Worm (Caenorhabditis elegans) whole organism, L4 larva: ENCODE measurements around the gene D2045.7.
A peak's percentile ranks its signal among the peaks of the same experiment; 100 is the strongest.

Source experiments
- D1046.2 ChIP-seq: fragments of 200-800 bp; sonication (Bioruptor generic); IDR thresholded peaks from 2 replicates; pipeline ENCODE4 v1.3.6; 2022; ENCODE audit warnings: missing genetic modification characterization, missing compliant biosample characterization
- F10B5.3 ChIP-seq: sonication (generic microtip); optimal IDR thresholded peaks from 2 replicates; lab custom pipeline; 2016; ENCODE audit warnings: mild to moderate bottlenecking, missing genetic modification characterization, missing compliant biosample characterization
- F26F4.8 ChIP-seq: fragments of 200-800 bp; sonication (Bioruptor generic); conservative IDR thresholded peaks from 2 replicates; pipeline ENCODE4 v1.3.6; 2022; ENCODE audit warnings: missing genetic modification characterization, missing compliant biosample characterization
- F37D6.2 ChIP-seq: sonication (generic microtip); optimal IDR thresholded peaks from 2 replicates; lab custom pipeline; 2016; ENCODE audit warnings: mild to moderate bottlenecking, missing genetic modification characterization, missing compliant biosample characterization
- F44E2.7 ChIP-seq: fragments of 200-800 bp; sonication (Bioruptor generic); IDR thresholded peaks from 2 replicates; pipeline ENCODE4 v2.1.2; 2022; ENCODE audit warnings: missing genetic modification characterization, missing compliant biosample characterization
- F49E8.2 ChIP-seq: sonication (generic microtip); optimal IDR thresholded peaks from 2 replicates; lab custom pipeline; 2016; ENCODE audit warnings: missing compliant biosample characterization, mild to moderate bottlenecking, missing genetic modification characterization, borderline replicate concordance
- T20F7.1 ChIP-seq: fragments of 200-800 bp; sonication (Bioruptor generic); optimal IDR thresholded peaks from 2 replicates; lab custom pipeline; 2018; ENCODE audit warnings: mild to moderate bottlenecking, missing genetic modification characterization, missing compliant biosample characterization
- Y48G9A.11 ChIP-seq: fragments of 200-800 bp; sonication (Bioruptor generic); IDR thresholded peaks from 2 replicates; pipeline ENCODE4 v1.3.6; 2022; ENCODE audit warnings: missing genetic modification reagents, missing genetic modification characterization, missing compliant biosample characterization
- ZK546.5 ChIP-seq, 2 experiments: sonication (generic microtip); optimal IDR thresholded peaks; 2 replicates each; lab custom pipeline; 2017; ENCODE audit warnings: missing biosample characterization in 2 of 2, missing genetic modification characterization in 2 of 2
- aha-1 ChIP-seq: fragments of 150-350 bp; peaks from one replicate; lab custom pipeline; 2014; ENCODE audit warnings: missing biosample characterization, missing genetic modification characterization
- aly-2 ChIP-seq: sonication (generic microtip); optimal IDR thresholded peaks from 2 replicates; lab custom pipeline; 2018; ENCODE audit warnings: missing biosample characterization, missing genetic modification characterization
- ama-1 ChIP-seq: fragments of 150-350 bp; optimal IDR thresholded peaks from 2 replicates; lab custom pipeline; 2014; ENCODE audit warnings: inconsistent platforms, mixed read lengths
- ceh-20 ChIP-seq: fragments of 200-800 bp; sonication (Bioruptor generic); IDR thresholded peaks from 2 replicates; pipeline ENCODE4 v1.3.6; 2022; ENCODE audit warnings: missing genetic modification reagents, missing genetic modification characterization, missing compliant biosample characterization
- ceh-82 ChIP-seq: sonication (generic microtip); optimal IDR thresholded peaks from 2 replicates; lab custom pipeline; 2017; ENCODE audit warnings: missing biosample characterization, missing genetic modification characterization
- daf-16 ChIP-seq, 3 experiments: sonication (generic microtip); optimal IDR thresholded peaks; 2 replicates each; lab custom pipeline; 2016 to 2017; ENCODE audit warnings: missing genetic modification characterization in 3 of 3, missing genetic modification reagents in 3 of 3, mild to moderate bottlenecking in 2 of 3, missing compliant biosample characterization in 2 of 3, missing biosample characterization in 1 of 3, moderate library complexity in 1 of 3
- dmd-6 ChIP-seq: fragments of 200-800 bp; sonication (Bioruptor generic); IDR thresholded peaks from 2 replicates; pipeline ENCODE4 v1.3.6; 2022; ENCODE audit warnings: missing genetic modification reagents, missing genetic modification characterization, missing compliant biosample characterization
- dpl-1 ChIP-seq: fragments of 150-350 bp; optimal IDR thresholded peaks from 2 replicates; lab custom pipeline; 2014; ENCODE audit warnings: missing biosample characterization, missing genetic modification reagents, missing genetic modification characterization
- dve-1 ChIP-seq: sonication (generic microtip); optimal IDR thresholded peaks from 2 replicates; lab custom pipeline; 2017; ENCODE audit warnings: antibody characterized with exemption, mild to moderate bottlenecking, missing genetic modification characterization, missing compliant biosample characterization; ENCODE audit not compliant: insufficient read depth
- egl-43 ChIP-seq: fragments of 200-800 bp; sonication (Bioruptor generic); IDR thresholded peaks from 2 replicates; pipeline ENCODE4 v1.3.6; 2022; ENCODE audit warnings: missing genetic modification reagents, missing genetic modification characterization, missing compliant biosample characterization
- fkh-10 ChIP-seq: fragments of 150-350 bp; optimal IDR thresholded peaks from 2 replicates; lab custom pipeline; 2014; ENCODE audit warnings: missing biosample characterization, missing genetic modification reagents, missing genetic modification characterization
- hif-1 ChIP-seq, 2 experiments: sonication (generic microtip); optimal IDR thresholded peaks; 2 replicates each; lab custom pipeline; 2016 to 2017; ENCODE audit warnings: missing compliant biosample characterization in 2 of 2, missing genetic modification characterization in 2 of 2, missing genetic modification reagents in 2 of 2, missing genotype in 2 of 2, mild to moderate bottlenecking in 1 of 2
- hlh-11 ChIP-seq: fragments of 200-800 bp; sonication (Bioruptor generic); optimal IDR thresholded peaks from 2 replicates; lab custom pipeline; 2018; ENCODE audit warnings: mild to moderate bottlenecking, missing genetic modification characterization, missing compliant biosample characterization
- hlh-30 ChIP-seq: sonication (generic microtip); optimal IDR thresholded peaks from 2 replicates; lab custom pipeline; 2017; ENCODE audit warnings: antibody characterized with exemption, mild to moderate bottlenecking, missing genetic modification characterization, missing compliant biosample characterization; ENCODE audit not compliant: insufficient read depth
- hmg-1.1 ChIP-seq: fragments of 200-800 bp; sonication (Bioruptor generic); IDR thresholded peaks from 2 replicates; pipeline ENCODE4 v1.3.6; 2022; ENCODE audit warnings: missing genetic modification reagents, missing genetic modification characterization, missing compliant biosample characterization
- lin-15B ChIP-seq: fragments of 150-350 bp; sonication (generic microtip); optimal IDR thresholded peaks from 3 replicates; lab custom pipeline; 2014; ENCODE audit warnings: missing biosample characterization, missing genetic modification characterization
- lin-29 ChIP-seq: fragments of 200-800 bp; sonication (Bioruptor generic); IDR thresholded peaks from 2 replicates; pipeline ENCODE4 v1.3.6; 2022; ENCODE audit warnings: missing genetic modification reagents, missing genetic modification characterization, missing compliant biosample characterization
- lin-38 ChIP-seq: fragments of 200-800 bp; sonication (Bioruptor generic); IDR thresholded peaks from 2 replicates; pipeline ENCODE4 v1.3.6; 2022; ENCODE audit warnings: missing genetic modification reagents, missing genetic modification characterization, missing compliant biosample characterization
- lsy-2 ChIP-seq, 2 experiments: fragments of 150-350 bp in 1 of 2; sonication (generic microtip) in 1 of 2; optimal IDR thresholded peaks; 2 replicates each; lab custom pipeline; 2014 to 2017; ENCODE audit warnings: missing biosample characterization in 2 of 2, missing genetic modification characterization in 2 of 2
- madf-5 ChIP-seq, 2 experiments: fragments of 200-800 bp; sonication (Bioruptor generic); IDR thresholded peaks; 2 replicates each; pipeline ENCODE4 v1.3.6; 2022; ENCODE audit warnings: missing compliant biosample characterization in 2 of 2, missing genetic modification characterization in 2 of 2
- mdl-1 ChIP-seq, 2 experiments: fragments of 150-350 bp in 1 of 2; sonication (generic microtip) in 1 of 2; optimal IDR thresholded peaks; 2 replicates each; lab custom pipeline; 2014 to 2017; ENCODE audit warnings: missing biosample characterization in 2 of 2, missing genetic modification characterization in 2 of 2
- mep-1 ChIP-seq: fragments of 150-350 bp; sonication (generic microtip); optimal IDR thresholded peaks from 3 replicates; lab custom pipeline; 2014; ENCODE audit warnings: missing biosample characterization, missing genetic modification characterization
- mes-2 ChIP-seq: sonication (generic microtip); optimal IDR thresholded peaks from 2 replicates; lab custom pipeline; 2016; ENCODE audit warnings: missing genotype, mild to moderate bottlenecking, missing genetic modification characterization, missing compliant biosample characterization; ENCODE audit not compliant: poor library complexity, severe bottlenecking
- nhr-10 ChIP-seq: fragments of 150-350 bp; optimal IDR thresholded peaks from 2 replicates; lab custom pipeline; 2014; ENCODE audit warnings: missing biosample characterization, missing genetic modification characterization
- nhr-102 ChIP-seq: sonication (generic microtip); optimal IDR thresholded peaks from 2 replicates; lab custom pipeline; 2016; ENCODE audit warnings: mild to moderate bottlenecking, missing genetic modification characterization, moderate library complexity, missing compliant biosample characterization
- nhr-11 ChIP-seq: fragments of 150-350 bp; optimal IDR thresholded peaks from 2 replicates; lab custom pipeline; 2014; ENCODE audit warnings: missing biosample characterization, missing genetic modification characterization
- nhr-111 ChIP-seq: fragments of 200-800 bp; sonication (Bioruptor generic); optimal IDR thresholded peaks from 2 replicates; lab custom pipeline; 2018; ENCODE audit warnings: mild to moderate bottlenecking, missing genetic modification characterization, missing compliant biosample characterization
- nhr-237 ChIP-seq: sonication (generic microtip); optimal IDR thresholded peaks from 2 replicates; lab custom pipeline; 2017; ENCODE audit warnings: missing biosample characterization, missing genetic modification characterization
- nhr-28 ChIP-seq: fragments of 150-350 bp; optimal IDR thresholded peaks from 2 replicates; lab custom pipeline; 2014; ENCODE audit warnings: missing biosample characterization, missing genetic modification characterization
- nhr-41 ChIP-seq: fragments of 200-800 bp; sonication (Bioruptor generic); IDR thresholded peaks from 2 replicates; pipeline ENCODE4 v1.3.6; 2022; ENCODE audit warnings: missing genetic modification reagents, missing genetic modification characterization, missing compliant biosample characterization
- nhr-42 ChIP-seq: fragments of 200-800 bp; sonication (Bioruptor generic); IDR thresholded peaks from 2 replicates; pipeline ENCODE4 v1.3.6; 2022; ENCODE audit warnings: missing genetic modification characterization, missing compliant biosample characterization
- nhr-6 ChIP-seq: fragments of 150-350 bp; optimal IDR thresholded peaks from 2 replicates; lab custom pipeline; 2014; ENCODE audit warnings: missing biosample characterization, missing genetic modification characterization
- nhr-77 ChIP-seq: fragments of 150-350 bp; optimal IDR thresholded peaks from 2 replicates; lab custom pipeline; 2014; ENCODE audit warnings: missing biosample characterization, missing genetic modification characterization
- pha-4 ChIP-seq, 2 experiments: fragments of 150-350 bp in 1 of 2; fragments of 200-800 bp in 1 of 2; sonication (Bioruptor generic) in 1 of 2; IDR thresholded peaks in 1 of 2; optimal IDR thresholded peaks in 1 of 2; 2 replicates each; pipeline versions ENCODE4 v1.3.6 to Lab custom; 2014 to 2022; ENCODE audit warnings: missing genetic modification characterization in 2 of 2, missing genetic modification reagents in 2 of 2, missing biosample characterization in 1 of 2, missing compliant biosample characterization in 1 of 2
- snpc-4 ChIP-seq: fragments of 150-350 bp; optimal IDR thresholded peaks from 2 replicates; lab custom pipeline; 2014; ENCODE audit warnings: missing biosample characterization, missing genetic modification characterization
- spr-1 ChIP-seq: sonication (generic microtip); optimal IDR thresholded peaks from 2 replicates; lab custom pipeline; 2016; ENCODE audit warnings: mild to moderate bottlenecking, missing genetic modification characterization, missing compliant biosample characterization
- unc-130 ChIP-seq: sonication (generic microtip); optimal IDR thresholded peaks from 2 replicates; lab custom pipeline; 2016; ENCODE audit warnings: missing genetic modification reagents, missing genetic modification characterization, missing compliant biosample characterization
- vab-7 ChIP-seq: fragments of 200-800 bp; sonication (Bioruptor generic); IDR thresholded peaks from 2 replicates; pipeline ENCODE4 v1.3.6; 2022; ENCODE audit warnings: missing genetic modification reagents, missing genetic modification characterization, missing compliant biosample characterization
- zag-1 ChIP-seq: fragments of 150-350 bp; optimal IDR thresholded peaks from 2 replicates; lab custom pipeline; 2014; ENCODE audit warnings: missing biosample characterization, missing genetic modification characterization
- zip-2 ChIP-seq: fragments of 150-350 bp; optimal IDR thresholded peaks from 2 replicates; lab custom pipeline; 2014; ENCODE audit warnings: missing biosample characterization, missing genetic modification characterization
- ztf-11 ChIP-seq: fragments of 150-350 bp; optimal IDR thresholded peaks from 2 replicates; lab custom pipeline; 2014; ENCODE audit warnings: missing biosample characterization, missing genetic modification characterization
- ztf-7 ChIP-seq: fragments of 150-350 bp; optimal IDR thresholded peaks from 2 replicates; lab custom pipeline; 2014; ENCODE audit warnings: missing biosample characterization, missing genetic modification characterization

D2045.7 gene

DNA sequence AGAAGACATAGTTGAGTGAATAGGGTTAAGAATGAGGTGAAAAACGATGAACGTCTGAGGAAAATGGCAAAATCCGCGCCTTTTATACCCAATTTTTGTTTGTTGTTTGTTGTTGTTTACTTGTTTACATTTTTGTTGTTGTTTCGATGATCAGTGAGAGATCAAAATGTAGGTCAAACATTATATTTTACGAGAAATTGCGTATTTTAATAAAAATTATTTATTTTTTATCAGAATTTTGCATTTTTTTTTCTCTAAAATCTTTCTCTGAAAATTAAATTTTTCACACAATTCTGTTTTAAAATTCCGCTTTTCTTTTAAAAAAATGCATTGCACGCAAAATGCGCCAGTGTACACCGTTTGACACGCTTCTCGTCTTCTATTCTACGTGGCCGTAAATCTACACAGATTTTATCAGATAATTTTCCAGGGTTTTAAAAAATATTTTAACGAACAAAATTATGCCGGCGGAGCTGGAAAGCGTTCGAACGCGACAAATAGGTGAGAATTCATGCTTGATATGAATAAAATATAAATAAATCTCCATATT lies 27.5 kb downstream of the D2045.7 start, which contains the start of the genes sip-1 and sly-1:
Gene sip-1, minus strand, starts transcription at position 103 of the 550 bp plus-strand sequence.
Gene sly-1, plus strand, starts transcription at position 360 of the 550 bp plus-strand sequence.
- TF ChIP-seq dmd-6 (GFP tag; lab: Robert Waterston, UW) = peak; percentile 27; the same call in 1 of the 2 replicates
- peak; percentile 80 for TF ChIP-seq hlh-30 (tag; lab: Kevin White, UChicago)
- TF ChIP-seq Y48G9A.11 (GFP tag; lab: Robert Waterston, UW) = no peak
- peak; percentile 19 for TF ChIP-seq F37D6.2
- TF ChIP-seq pha-4 (GFP tag; IDR thresholded peaks at IDR 0.05; lab: Robert Waterston, UW) = no peak
- TF ChIP-seq pha-4 (tag; optimal IDR thresholded peaks at IDR 0.05; lab: Kevin White, UChicago) = peak; percentile 37
- no peak for TF ChIP-seq ztf-11
- peak; percentile 66 for TF ChIP-seq nhr-77 (tag; lab: Kevin White, UChicago)
- TF ChIP-seq vab-7 (GFP tag; lab: Robert Waterston, UW) = no peak
- peak; percentile 69 for TF ChIP-seq nhr-28 (tag; lab: Kevin White, UChicago)
- no peak for TF ChIP-seq madf-5 (GFP tag; IDR thresholded peaks at IDR 0.05; lab: Robert Waterston, UW)
- TF ChIP-seq F44E2.7 (GFP tag; lab: Robert Waterston, UW) = no peak
- TF ChIP-seq T20F7.1 = peak; percentile 72
- peak; percentile 25 for TF ChIP-seq unc-130 (GFP tag; lab: Kevin White, UChicago)
- TF ChIP-seq ztf-7 = peak; percentile 53
- peak; percentile 78 for TF ChIP-seq aha-1 (tag; lab: Kevin White, UChicago)
- TF ChIP-seq hlh-11 (tag; lab: Kevin White, UChicago) = peak; percentile 54
- TF ChIP-seq dve-1 = peak; percentile 88
- no peak for TF ChIP-seq mdl-1 (tag; optimal IDR thresholded peaks at IDR 0.05; lab: Kevin White, UChicago)
- TF ChIP-seq lin-29 = no peak
- TF ChIP-seq F49E8.2 (tag; lab: Kevin White, UChicago) = no peak
- peak; percentile 40 for TF ChIP-seq spr-1
- no peak for TF ChIP-seq nhr-41 (GFP tag; lab: Robert Waterston, UW)
- no peak for TF ChIP-seq nhr-237
- peak in 1 of 2 experiments; percentile 42 for TF ChIP-seq hif-1 (tag; optimal IDR thresholded peaks at IDR 0.05; lab: Kevin White, UChicago)
- TF ChIP-seq nhr-11 (tag; lab: Kevin White, UChicago) = no peak
- TF ChIP-seq egl-43 = no peak
- TF ChIP-seq F10B5.3 = no peak
- peak; percentile 83 for TF ChIP-seq mes-2 (tag; lab: Kevin White, UChicago)
- no peak for TF ChIP-seq F26F4.8 (GFP tag; lab: Robert Waterston, UW)
- TF ChIP-seq aly-2 (tag; lab: Kevin White, UChicago) = no peak
- TF ChIP-seq D1046.2 = no peak
- TF ChIP-seq snpc-4 = no peak
- no peak for TF ChIP-seq zag-1 (tag; lab: Kevin White, UChicago)
- peak; percentile 33 for TF ChIP-seq zip-2 (tag; lab: Kevin White, UChicago)
- TF ChIP-seq ceh-82 = no peak
- peak; percentile 81 for TF ChIP-seq nhr-6 (tag; lab: Kevin White, UChicago)
- no peak for TF ChIP-seq ZK546.5 (tag; optimal IDR thresholded peaks at IDR 0.05; lab: Kevin White, UChicago)
- TF ChIP-seq lin-15B (tag; lab: Kevin White, UChicago) = peak; percentile 50
- TF ChIP-seq daf-16 (GFP tag; optimal IDR thresholded peaks at IDR 0.05; lab: Kevin White, UChicago) = no peak
- TF ChIP-seq daf-16 (tag; optimal IDR thresholded peaks at IDR 0.05; lab: Kevin White, UChicago) = peak; percentile 47
- TF ChIP-seq lin-38 = peak; percentile 90
- no peak for TF ChIP-seq ceh-20 (GFP tag; lab: Robert Waterston, UW)
- TF ChIP-seq mep-1 (tag; lab: Kevin White, UChicago) = peak; percentile 83
- peak; percentile 94 for TF ChIP-seq dpl-1
- no peak for TF ChIP-seq nhr-42 (GFP tag; lab: Robert Waterston, UW)
- no peak for TF ChIP-seq fkh-10 (GFP tag; lab: Kevin White, UChicago)
- peak in 1 of 2 experiments; percentile 92 for TF ChIP-seq lsy-2 (tag; optimal IDR thresholded peaks at IDR 0.05; lab: Kevin White, UChicago)
- peak; percentile 55 for TF ChIP-seq hmg-1.1 (GFP tag; lab: Robert Waterston, UW)
- no peak for TF ChIP-seq nhr-10 (tag; lab: Kevin White, UChicago)
- TF ChIP-seq ama-1 (lab: Kevin White, UChicago) = no peak
- TF ChIP-seq nhr-102 (tag; lab: Kevin White, UChicago) = peak; percentile 70
- TF ChIP-seq nhr-111 (GFP tag; lab: Kevin White, UChicago) = no peak
